Worm (Caenorhabditis elegans) whole organism, late embryonic: ENCODE results near the gene srw-3.

Experiments
- C38D4.7 ChIP-seq: fragments of 200-800 bp; sonication (Bioruptor generic); optimal IDR thresholded peaks from 2 replicates; lab custom pipeline; 2018; ENCODE audit warnings: mild to moderate bottlenecking, missing genetic modification characterization, moderate library complexity, missing compliant biosample characterization
- T23F11.4 ChIP-seq: fragments of 200-800 bp; sonication (Bioruptor generic); optimal IDR thresholded peaks from 2 replicates; lab custom pipeline; 2018; ENCODE audit warnings: mild to moderate bottlenecking, missing genetic modification characterization, missing compliant biosample characterization
- ahr-1 ChIP-seq: sonication (generic microtip); optimal IDR thresholded peaks from 2 replicates; lab custom pipeline; 2016; ENCODE audit warnings: missing genetic modification characterization, missing compliant biosample characterization
- ceh-18 ChIP-seq: sonication (generic microtip); optimal IDR thresholded peaks from 2 replicates; lab custom pipeline; 2016; ENCODE audit warnings: missing genetic modification characterization, missing compliant biosample characterization
- ceh-19 ChIP-seq: fragments of 200-800 bp; sonication (Bioruptor generic); optimal IDR thresholded peaks from 2 replicates; lab custom pipeline; 2018; ENCODE audit warnings: mild to moderate bottlenecking, missing genetic modification characterization, missing compliant biosample characterization
- ceh-22 ChIP-seq: sonication (generic microtip); optimal IDR thresholded peaks from 2 replicates; lab custom pipeline; 2017; ENCODE audit warnings: missing biosample characterization, missing genetic modification characterization
- ceh-24 ChIP-seq: sonication (generic microtip); optimal IDR thresholded peaks from 2 replicates; lab custom pipeline; 2016; ENCODE audit warnings: mild to moderate bottlenecking, missing genetic modification characterization, missing compliant biosample characterization
- ceh-45 ChIP-seq: fragments of 200-800 bp; sonication (Bioruptor generic); IDR thresholded peaks from 2 replicates; pipeline ENCODE4 v1.3.6; 2022; ENCODE audit warnings: missing genetic modification reagents, missing genetic modification characterization, missing compliant biosample characterization
- ceh-48 ChIP-seq: sonication (generic microtip); optimal IDR thresholded peaks from 2 replicates; lab custom pipeline; 2016; ENCODE audit warnings: missing genetic modification characterization, inconsistent platforms, missing compliant biosample characterization
- dmd-4 ChIP-seq: sonication (generic microtip); optimal IDR thresholded peaks from 2 replicates; lab custom pipeline; 2016; ENCODE audit warnings: borderline replicate concordance, missing genetic modification characterization, missing compliant biosample characterization
- elt-2 ChIP-seq: sonication (generic microtip); optimal IDR thresholded peaks from 2 replicates; lab custom pipeline; 2016; ENCODE audit warnings: missing genetic modification reagents, missing genetic modification characterization, missing compliant biosample characterization
- elt-4 ChIP-seq: sonication (generic microtip); optimal IDR thresholded peaks from 2 replicates; lab custom pipeline; 2016; ENCODE audit warnings: missing genetic modification characterization, missing compliant biosample characterization
- eyg-1 ChIP-seq: sonication (generic microtip); optimal IDR thresholded peaks from 2 replicates; lab custom pipeline; 2016; ENCODE audit warnings: missing genotype, missing genetic modification characterization, missing compliant biosample characterization
- fax-1 ChIP-seq: sonication (generic microtip); optimal IDR thresholded peaks from 2 replicates; lab custom pipeline; 2016; ENCODE audit warnings: missing genotype, missing genetic modification characterization, missing compliant biosample characterization
- hlh-13 ChIP-seq: fragments of 200-800 bp; sonication (Bioruptor generic); optimal IDR thresholded peaks from 2 replicates; lab custom pipeline; 2018; ENCODE audit warnings: mild to moderate bottlenecking, missing genetic modification characterization, missing compliant biosample characterization
- hlh-15 ChIP-seq: sonication (generic microtip); optimal IDR thresholded peaks from 2 replicates; lab custom pipeline; 2016; ENCODE audit warnings: missing genetic modification characterization, missing compliant biosample characterization
- hlh-6 ChIP-seq: sonication (generic microtip); optimal IDR thresholded peaks from 2 replicates; lab custom pipeline; 2016; ENCODE audit warnings: missing genotype, missing genetic modification characterization, missing compliant biosample characterization
- hlh-8 ChIP-seq: sonication (generic microtip); optimal IDR thresholded peaks from 2 replicates; lab custom pipeline; 2016; ENCODE audit warnings: missing genotype, missing genetic modification characterization, missing compliant biosample characterization
- lim-6 ChIP-seq: sonication (generic microtip); optimal IDR thresholded peaks from 2 replicates; lab custom pipeline; 2016; ENCODE audit warnings: missing genetic modification characterization, missing compliant biosample characterization
- lin-11 ChIP-seq: fragments of 200-800 bp; sonication (Bioruptor generic); optimal IDR thresholded peaks from 2 replicates; lab custom pipeline; 2018; ENCODE audit warnings: mild to moderate bottlenecking, missing genetic modification characterization, missing compliant biosample characterization
- npax-4 ChIP-seq: sonication (generic microtip); optimal IDR thresholded peaks from 2 replicates; lab custom pipeline; 2016; ENCODE audit warnings: missing genetic modification characterization, missing compliant biosample characterization
- odd-2 ChIP-seq: sonication (generic microtip); optimal IDR thresholded peaks from 2 replicates; lab custom pipeline; 2017; ENCODE audit warnings: antibody characterized with exemption, mild to moderate bottlenecking, missing genetic modification characterization, missing compliant biosample characterization
- pag-3 ChIP-seq: sonication (generic microtip); optimal IDR thresholded peaks from 2 replicates; lab custom pipeline; 2016; ENCODE audit warnings: missing compliant biosample characterization, missing genetic modification characterization, borderline replicate concordance
- pax-1 ChIP-seq: fragments of 150-350 bp; optimal IDR thresholded peaks from 2 replicates; lab custom pipeline; 2014; ENCODE audit warnings: missing biosample characterization, missing genetic modification characterization
- pha-4 ChIP-seq: fragments of 150-350 bp; optimal IDR thresholded peaks from 2 replicates; lab custom pipeline; 2018; ENCODE audit warnings: missing biosample characterization, missing genetic modification reagents, missing genetic modification characterization
- pqm-1 ChIP-seq: sonication (generic microtip); optimal IDR thresholded peaks from 2 replicates; lab custom pipeline; 2016; ENCODE audit warnings: missing genetic modification characterization, missing compliant biosample characterization
- sdc-2 ChIP-seq: sonication (generic microtip); optimal IDR thresholded peaks from 2 replicates; lab custom pipeline; 2016; ENCODE audit warnings: missing genotype, missing genetic modification characterization, missing compliant biosample characterization
- syd-9 ChIP-seq: sonication (generic microtip); optimal IDR thresholded peaks from 2 replicates; lab custom pipeline; 2016; ENCODE audit warnings: mild to moderate bottlenecking, missing genetic modification characterization, moderate library complexity, missing compliant biosample characterization
- tbx-2 ChIP-seq: sonication (generic microtip); optimal IDR thresholded peaks from 2 replicates; lab custom pipeline; 2016; ENCODE audit warnings: missing genetic modification characterization, missing compliant biosample characterization
- ttx-3 ChIP-seq: sonication (generic microtip); optimal IDR thresholded peaks from 2 replicates; lab custom pipeline; 2016; ENCODE audit warnings: missing genetic modification reagents, missing genetic modification characterization, missing compliant biosample characterization
- unc-3 ChIP-seq, 2 experiments: fragments of 200-800 bp in 1 of 2; sonication (Bioruptor generic) in 1 of 2; sonication (generic microtip) in 1 of 2; conservative IDR thresholded peaks in 1 of 2; optimal IDR thresholded peaks in 1 of 2; 2 replicates each; pipeline versions ENCODE4 v1.3.6 to Lab custom; 2016 to 2022; ENCODE audit warnings: missing compliant biosample characterization in 2 of 2, missing genetic modification characterization in 2 of 2, missing genetic modification reagents in 1 of 2
- unc-86 ChIP-seq: sonication (generic microtip); optimal IDR thresholded peaks from 2 replicates; lab custom pipeline; 2016; ENCODE audit warnings: missing genetic modification characterization, missing compliant biosample characterization
- zip-5 ChIP-seq: sonication (generic microtip); optimal IDR thresholded peaks from 2 replicates; lab custom pipeline; 2016; ENCODE audit warnings: missing genetic modification characterization, missing compliant biosample characterization
- ztf-16 ChIP-seq: sonication (generic microtip); optimal IDR thresholded peaks from 2 replicates; lab custom pipeline; 2017; ENCODE audit warnings: missing genetic modification characterization, missing compliant biosample characterization

The srw-3 gene

DNA sequence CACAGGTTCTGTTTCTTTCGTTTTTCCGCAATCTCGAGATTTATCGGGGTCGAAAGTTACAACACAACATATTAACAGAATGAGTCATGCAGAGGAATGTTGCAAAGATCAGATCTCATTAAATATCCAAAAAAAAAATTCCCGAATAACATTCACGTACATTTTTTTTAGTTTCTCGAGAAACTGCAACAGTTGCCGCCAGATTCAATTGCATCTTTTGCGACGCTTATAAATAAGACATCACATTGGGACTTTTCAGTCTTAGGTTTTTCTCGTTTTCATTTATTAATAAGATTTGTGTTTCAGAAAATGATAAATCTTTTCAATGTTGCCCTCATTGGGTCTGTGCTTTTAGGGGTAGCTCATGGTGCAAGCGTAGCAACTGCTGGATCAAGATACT is 8.3 kb downstream of the srw-3 start, which contains the start of gene ZK105.1:
Gene ZK105.1, plus strand, starts transcription at position 301 of the 400 bp plus-strand sequence.
- TF ChIP-seq ceh-18 (tag; lab: Kevin White, UChicago) (no peak), ceh-19 (GFP tag; lab: Kevin White, UChicago) (no peak), elt-2 (tag; lab: Kevin White, UChicago) (no peak), ceh-45 (GFP tag; lab: Robert Waterston, UW) (no peak), hlh-13 (no peak), ceh-48 (tag; lab: Kevin White, UChicago) (no peak), zip-5 (tag; lab: Kevin White, UChicago) (no peak), unc-3 (GFP tag; conservative IDR thresholded peaks at IDR 0.05; lab: Robert Waterston, UW) (no peak), unc-3 (tag; optimal IDR thresholded peaks at IDR 0.05; lab: Kevin White, UChicago) (no peak), hlh-15 (tag; lab: Kevin White, UChicago) (no peak)
- TF ChIP-seq, all 69 proteins: peak for 0

DNA sequence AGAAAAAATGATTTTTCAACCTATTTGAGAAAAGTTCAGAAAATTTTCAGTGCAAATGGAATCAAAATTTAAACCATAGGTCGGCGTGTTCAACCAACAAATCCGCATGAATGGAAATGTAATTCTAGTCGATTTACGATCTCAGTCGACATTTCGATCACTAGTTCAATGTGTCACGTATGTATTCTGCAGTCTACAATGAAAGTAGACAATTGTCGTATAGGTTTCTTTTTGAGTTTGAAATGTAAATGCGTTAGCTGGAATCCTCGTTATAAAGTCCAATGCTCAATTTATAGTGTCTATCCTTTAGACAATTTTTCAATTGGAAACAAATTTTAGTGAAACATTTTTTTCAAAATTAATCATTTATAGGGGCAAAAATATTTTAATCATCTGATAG is 10.6 kb downstream of the srw-3 start, which contains the start of gene ZK105.12:
Gene ZK105.12, minus strand, starts transcription at position 101 of the 400 bp plus-strand sequence.
- TF ChIP-seq T23F11.4 (GFP tag; lab: Kevin White, UChicago) (no peak), pqm-1 (tag; lab: Kevin White, UChicago) (no peak), tbx-2 (tag; lab: Kevin White, UChicago) (no peak), unc-86 (tag; lab: Kevin White, UChicago) (no peak), ttx-3 (no peak), hlh-6 (tag; lab: Kevin White, UChicago) (no peak), ceh-24 (no peak), fax-1 (tag; lab: Kevin White, UChicago) (no peak), pax-1 (tag; lab: Kevin White, UChicago) (no peak), elt-2 (tag; lab: Kevin White, UChicago) (no peak), zip-5 (tag; lab: Kevin White, UChicago) (no peak), odd-2 (tag; lab: Kevin White, UChicago) (no peak), dmd-4 (tag; lab: Kevin White, UChicago) (no peak), hlh-8 (tag; lab: Kevin White, UChicago) (no peak), syd-9 (tag; lab: Kevin White, UChicago) (no peak), ztf-16 (tag; lab: Kevin White, UChicago) (no peak), npax-4 (tag; lab: Kevin White, UChicago) (no peak)

DNA sequence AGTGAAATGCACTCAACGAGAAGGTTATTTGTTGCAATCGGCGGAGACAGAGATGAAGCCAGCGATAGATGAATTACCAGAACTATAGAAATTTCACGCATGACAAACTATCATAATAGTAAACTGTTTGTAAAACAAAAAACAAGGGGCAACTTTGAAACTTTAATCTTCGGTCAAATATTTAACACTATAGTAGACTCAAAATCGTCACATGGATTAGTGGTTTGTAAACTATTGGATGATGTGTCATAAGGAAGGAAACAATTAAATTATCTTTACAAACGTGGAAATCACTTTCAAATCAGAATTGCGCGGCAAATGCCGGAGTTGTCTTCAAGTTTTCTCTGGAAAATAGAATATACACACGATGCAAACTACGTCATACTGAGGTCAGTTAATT is 12.2 kb downstream of the srw-3 start, which contains the start of gene ZK105.5:
Gene ZK105.5, minus strand, starts transcription at position 101 of the 400 bp plus-strand sequence.
- TF ChIP-seq fax-1 (tag; lab: Kevin White, UChicago) (no peak), ceh-19 (GFP tag; lab: Kevin White, UChicago) (no peak), lin-11 (tag; lab: Kevin White, UChicago) (no peak)
- TF ChIP-seq, all 69 proteins: peak for 0

DNA sequence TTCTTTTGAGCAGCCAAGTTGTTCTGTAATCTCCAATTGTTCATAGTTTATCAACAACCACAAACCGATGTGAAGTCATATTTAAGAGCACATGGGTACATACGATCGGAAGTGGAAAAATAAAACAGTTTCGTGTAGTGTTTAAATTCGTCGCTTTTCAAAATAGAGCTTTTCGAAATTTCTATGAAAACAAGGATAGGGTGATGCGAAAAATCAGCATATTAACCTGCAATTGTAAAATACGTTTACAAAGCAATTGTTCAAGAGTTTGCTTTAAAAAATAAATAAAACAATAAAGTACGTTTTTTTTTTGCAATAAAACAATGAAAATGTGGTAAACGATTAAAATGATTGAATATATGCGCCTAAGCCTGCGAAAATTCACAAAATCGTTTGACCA is 16.5 kb downstream of the srw-3 start, which contains the start of gene ZK105.14:
Gene ZK105.14, minus strand, starts transcription at position 101 of the 400 bp plus-strand sequence.
- no peak for TF ChIP-seq ceh-18 (tag; lab: Kevin White, UChicago)
- TF ChIP-seq ztf-16 (tag; lab: Kevin White, UChicago) = no peak
- TF ChIP-seq elt-2 (tag; lab: Kevin White, UChicago) = no peak
- TF ChIP-seq ceh-22 (tag; lab: Kevin White, UChicago) = no peak
- no peak for TF ChIP-seq zip-5 (tag; lab: Kevin White, UChicago)
- no peak for TF ChIP-seq ttx-3
- TF ChIP-seq eyg-1 (tag; lab: Kevin White, UChicago) = no peak
- no peak for TF ChIP-seq C38D4.7 (GFP tag; lab: Kevin White, UChicago)
- no peak for TF ChIP-seq pha-4 (tag; lab: Kevin White, UChicago)
- no peak for TF ChIP-seq ceh-48 (tag; lab: Kevin White, UChicago)
- TF ChIP-seq elt-4 = no peak
- no peak for TF ChIP-seq ceh-24
- no peak for TF ChIP-seq ahr-1 (tag; lab: Kevin White, UChicago)
- no peak for TF ChIP-seq unc-86 (tag; lab: Kevin White, UChicago)
- no peak for TF ChIP-seq pag-3 (tag; lab: Kevin White, UChicago)
- TF ChIP-seq lim-6 (tag; lab: Kevin White, UChicago) = no peak
- TF ChIP-seq odd-2 (tag; lab: Kevin White, UChicago) = no peak
- TF ChIP-seq sdc-2 (tag; lab: Kevin White, UChicago) = no peak
